Fruit fly (Drosophila melanogaster) whole organism, embryonic: ENCODE data around the gene mAChR-B.

Experiments
- CG12071 ChIP-seq: fragments of 200-800 bp; sonication (Bioruptor generic); optimal IDR thresholded peaks from 3 replicates; lab custom pipeline; 2018; ENCODE audit warnings: missing biosample characterization, mild to moderate bottlenecking, missing genetic modification characterization
- CG32767 ChIP-seq: fragments of 200-800 bp; sonication (Bioruptor generic); IDR thresholded peaks from 2 replicates; pipeline ENCODE4 v1.3.6; 2022; ENCODE audit warnings: missing biosample characterization, missing genetic modification characterization
- CG8089 ChIP-seq: fragments of 200-800 bp; sonication (Bioruptor generic); optimal IDR thresholded peaks from 3 replicates; lab custom pipeline; 2016; ENCODE audit warnings: missing biosample characterization, missing genetic modification characterization
- CG9215 ChIP-seq: fragments of 200-800 bp; sonication (Bioruptor generic); IDR thresholded peaks from 2 replicates; pipeline ENCODE4 v1.3.6; 2022; ENCODE audit warnings: missing biosample characterization, missing genetic modification characterization
- CG9797 ChIP-seq: fragments of 200-800 bp; sonication (Bioruptor generic); optimal IDR thresholded peaks from 3 replicates; lab custom pipeline; 2018; ENCODE audit warnings: missing biosample characterization, mild to moderate bottlenecking, missing genetic modification characterization
- fru ChIP-seq: fragments of >200 bp; optimal IDR thresholded peaks from 2 replicates; lab custom pipeline; 2017
- gcm2 ChIP-seq: fragments of 200-800 bp; sonication (Bioruptor generic); optimal IDR thresholded peaks from 2 replicates; lab custom pipeline; 2016; ENCODE audit warnings: missing biosample characterization, missing genetic modification characterization
- nau ChIP-seq: fragments of 200-800 bp; sonication (Bioruptor generic); optimal IDR thresholded peaks from 3 replicates; lab custom pipeline; 2017; ENCODE audit warnings: missing biosample characterization, mild to moderate bottlenecking, missing genetic modification characterization, missing genetic modification reagents
- pan ChIP-seq, 4 experiments: fragments of >200 bp in 3 of 4; fragments of 200-800 bp in 1 of 4; sonication (Bioruptor generic) in 1 of 4; optimal IDR thresholded peaks in 3 of 4; IDR thresholded peaks in 1 of 4; 2 replicates each; pipeline versions ENCODE4 v1.3.6 to Lab custom; 2017 to 2022; ENCODE audit warnings: missing biosample characterization in 2 of 4, missing genetic modification characterization in 2 of 4, mixed read lengths in 1 of 4
- pho ChIP-seq: fragments of 200-800 bp; sonication (Bioruptor generic); optimal IDR thresholded peaks from 2 replicates; lab custom pipeline; 2016; ENCODE audit warnings: missing biosample characterization, missing genetic modification characterization
- pzg ChIP-seq: fragments of 200-800 bp; sonication (Bioruptor generic); optimal IDR thresholded peaks from 3 replicates; lab custom pipeline; 2018; ENCODE audit warnings: missing biosample characterization, mild to moderate bottlenecking, missing genetic modification characterization, moderate library complexity
- so ChIP-seq: fragments of 200-800 bp; sonication (Bioruptor generic); IDR thresholded peaks from 3 replicates; pipeline ENCODE4 v1.3.6; 2022; ENCODE audit warnings: missing biosample characterization, missing genetic modification characterization
- ssp ChIP-seq: fragments of 200-800 bp; sonication (Bioruptor generic); IDR thresholded peaks from 2 replicates; pipeline ENCODE4 v1.3.6; 2022; ENCODE audit warnings: missing biosample characterization, missing genetic modification characterization

DNA sequence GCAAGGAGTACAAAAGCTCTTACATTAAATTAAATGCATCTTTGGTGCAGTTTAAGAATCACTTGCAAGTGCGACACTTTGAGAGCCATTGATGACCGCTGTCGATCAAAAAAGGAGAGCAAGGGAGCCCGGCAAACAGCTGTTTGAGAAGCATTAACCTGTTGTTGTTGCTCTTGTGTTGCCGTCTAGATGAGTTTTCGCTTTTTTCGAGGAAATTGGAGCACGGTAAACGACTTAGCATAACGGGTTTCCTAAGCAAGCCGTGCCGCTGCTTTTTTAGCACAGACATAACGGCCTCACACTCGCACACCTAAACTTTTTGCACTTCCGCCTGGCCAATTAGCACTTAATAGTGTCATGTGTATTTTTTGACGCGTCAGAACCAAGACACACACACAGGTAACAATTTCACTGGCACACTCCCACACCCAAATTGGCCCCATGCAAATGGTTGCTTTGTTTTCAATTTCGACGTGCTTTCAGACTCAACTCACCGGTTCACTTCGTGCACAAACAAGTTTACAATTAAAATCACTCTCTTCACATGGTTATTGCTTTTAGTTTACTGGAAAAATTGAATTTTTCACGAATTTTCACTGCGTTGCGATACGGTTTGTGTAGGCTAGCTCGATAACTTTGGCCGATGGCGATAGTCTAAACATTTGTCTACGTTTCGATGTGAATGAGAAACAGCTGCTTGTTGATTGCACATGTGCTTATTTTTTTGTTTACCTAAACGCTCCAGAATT is 28.8 kb upstream of the mAChR-B start, which contains the start of the genes CG10903 and CG2747:
- TF ChIP-seq CG32767 (GFP tag; lab: Robert Waterston, UW), result no peak
- peak; percentile 67 for TF ChIP-seq pzg (GFP tag; lab: Kevin White, UChicago)
- TF ChIP-seq nau (GFP tag; lab: Kevin White, UChicago), result peak; percentile 28
- TF ChIP-seq CG12071 (GFP tag; lab: Kevin White, UChicago), result no peak
- TF ChIP-seq ssp (GFP tag; lab: Robert Waterston, UW), result no peak
- no peak for TF ChIP-seq gcm2
- no peak for TF ChIP-seq pho
- no peak for TF ChIP-seq so (GFP tag; lab: Robert Waterston, UW)
- peak; percentile 12 for TF ChIP-seq CG9797 (GFP tag; lab: Kevin White, UChicago)
- TF ChIP-seq CG9215 (GFP tag; lab: Robert Waterston, UW), result no peak
- TF ChIP-seq pan (optimal IDR thresholded peaks at IDR 0.05; lab: Kevin White, UChicago), result no peak
- no peak for TF ChIP-seq pan (GFP tag; optimal IDR thresholded peaks at IDR 0.05 in 1 of 2, IDR thresholded peaks at IDR 0.05 in 1 of 2)
- TF ChIP-seq CG8089 (GFP tag; lab: Kevin White, UChicago), result no peak
- no peak for TF ChIP-seq fru (lab: Kevin White, UChicago)
